Fruit fly (Drosophila melanogaster) whole organism, prepupa: Measurements from ENCODE around the gene Snmp1.

ENCODE experiments used
- Blimp-1 ChIP-seq: fragments of 200-800 bp; sonication (Bioruptor generic); optimal IDR thresholded peaks from 3 replicates; lab custom pipeline; 2017; ENCODE audit warnings: missing biosample characterization, missing genetic modification characterization, mild to moderate bottlenecking, moderate library complexity, missing genetic modification reagents
- CG10631 ChIP-seq: fragments of 200-800 bp; sonication (Bioruptor generic); optimal IDR thresholded peaks from 2 replicates; lab custom pipeline; 2016; ENCODE audit warnings: missing biosample characterization, missing genetic modification characterization
- CG10669 ChIP-seq: fragments of 200-800 bp; sonication (Bioruptor generic); optimal IDR thresholded peaks from 3 replicates; lab custom pipeline; 2018; ENCODE audit warnings: missing biosample characterization, mild to moderate bottlenecking, missing genetic modification characterization, moderate library complexity
- CG11294 ChIP-seq: fragments of 200-800 bp; sonication (Bioruptor generic); IDR thresholded peaks from 2 replicates; pipeline ENCODE4 v1.3.6; 2022; ENCODE audit warnings: missing biosample characterization, missing genetic modification characterization
- CG11762 ChIP-seq: fragments of 200-800 bp; sonication (Bioruptor generic); optimal IDR thresholded peaks from 3 replicates; lab custom pipeline; 2016; ENCODE audit warnings: missing biosample characterization, missing genetic modification characterization; ENCODE audit not compliant: insufficient read depth
- CG11902 ChIP-seq: fragments of 200-800 bp; sonication (Bioruptor generic); optimal IDR thresholded peaks from 3 replicates; lab custom pipeline; 2016; ENCODE audit warnings: missing biosample characterization, missing genetic modification characterization
- CG15336 ChIP-seq: fragments of 200-800 bp; sonication (Bioruptor generic); IDR thresholded peaks from 2 replicates; pipeline ENCODE4 v1.3.6; 2022; ENCODE audit warnings: missing biosample characterization, missing genetic modification characterization
- CG1621 ChIP-seq: fragments of 200-800 bp; sonication (Bioruptor generic); optimal IDR thresholded peaks from 3 replicates; lab custom pipeline; 2018; ENCODE audit warnings: missing biosample characterization, mild to moderate bottlenecking, missing genetic modification characterization
- CG16779 ChIP-seq: fragments of 200-800 bp; sonication (Bioruptor generic); optimal IDR thresholded peaks from 3 replicates; lab custom pipeline; 2017; ENCODE audit warnings: missing biosample characterization, mild to moderate bottlenecking, missing genetic modification characterization
- CG3032 ChIP-seq: fragments of 200-800 bp; optimal IDR thresholded peaks from 2 replicates; lab custom pipeline; 2019; ENCODE audit warnings: missing biosample characterization, mild to moderate bottlenecking, missing genetic modification characterization, moderate library complexity
- CG31627 ChIP-seq: fragments of 200-800 bp; sonication (Bioruptor generic); optimal IDR thresholded peaks from 3 replicates; lab custom pipeline; 2016; ENCODE audit warnings: missing biosample characterization, missing genetic modification characterization
- CG32006 ChIP-seq: fragments of 200-800 bp; sonication (Bioruptor generic); optimal IDR thresholded peaks from 3 replicates; lab custom pipeline; 2017; ENCODE audit warnings: missing biosample characterization, mild to moderate bottlenecking, missing genetic modification characterization
- CG34406 ChIP-seq: fragments of 200-800 bp; sonication (Bioruptor generic); optimal IDR thresholded peaks from 3 replicates; lab custom pipeline; 2016; ENCODE audit warnings: missing biosample characterization, missing genetic modification characterization
- CG3919 ChIP-seq: fragments of 200-800 bp; sonication (Bioruptor generic); optimal IDR thresholded peaks from 3 replicates; lab custom pipeline; 2016; ENCODE audit warnings: missing biosample characterization, missing genetic modification characterization
- CG4318 ChIP-seq: fragments of 200-800 bp; sonication (Bioruptor generic); optimal IDR thresholded peaks from 3 replicates; lab custom pipeline; 2017; ENCODE audit warnings: missing biosample characterization, mild to moderate bottlenecking, missing genetic modification characterization
- CG6276 ChIP-seq: fragments of 200-800 bp; sonication (Bioruptor generic); optimal IDR thresholded peaks from 2 replicates; lab custom pipeline; 2017; ENCODE audit warnings: missing biosample characterization, mild to moderate bottlenecking, missing genetic modification characterization
- CG6792 ChIP-seq: fragments of 200-800 bp; sonication (Bioruptor generic); optimal IDR thresholded peaks from 3 replicates; lab custom pipeline; 2016; ENCODE audit warnings: missing biosample characterization, missing genetic modification characterization
- CG6808 ChIP-seq: fragments of 200-800 bp; sonication (Bioruptor generic); optimal IDR thresholded peaks from 3 replicates; lab custom pipeline; 2017; ENCODE audit warnings: missing biosample characterization, missing genetic modification characterization, mild to moderate bottlenecking, moderate library complexity, missing genetic modification reagents
- CG6854 ChIP-seq: fragments of 200-800 bp; sonication (Bioruptor generic); optimal IDR thresholded peaks from 2 replicates; lab custom pipeline; 2017; ENCODE audit warnings: missing biosample characterization, mild to moderate bottlenecking, missing genetic modification characterization
- CG7368 ChIP-seq: fragments of 200-800 bp; sonication (Bioruptor generic); optimal IDR thresholded peaks from 3 replicates; lab custom pipeline; 2016; ENCODE audit warnings: missing biosample characterization, missing genetic modification characterization
- CG8119 ChIP-seq: fragments of 200-800 bp; sonication (Bioruptor generic); IDR thresholded peaks from 3 replicates; pipeline ENCODE4 v1.3.6; 2022; ENCODE audit warnings: missing biosample characterization, missing genetic modification characterization
- CG8319 ChIP-seq: fragments of 200-800 bp; sonication (Bioruptor generic); optimal IDR thresholded peaks from 3 replicates; lab custom pipeline; 2016; ENCODE audit warnings: missing biosample characterization, missing genetic modification characterization
- CG8632 ChIP-seq: fragments of 200-800 bp; sonication (Bioruptor generic); optimal IDR thresholded peaks from 3 replicates; lab custom pipeline; 2016; ENCODE audit warnings: missing biosample characterization, missing genetic modification characterization
- CG9139 ChIP-seq: fragments of 200-800 bp; sonication (Bioruptor generic); optimal IDR thresholded peaks from 3 replicates; lab custom pipeline; 2017; ENCODE audit warnings: missing biosample characterization, mild to moderate bottlenecking, missing genetic modification characterization
- Eip75B ChIP-seq: fragments of 200-800 bp; sonication (Bioruptor generic); optimal IDR thresholded peaks from 3 replicates; lab custom pipeline; 2016; ENCODE audit warnings: missing biosample characterization, missing genetic modification characterization
- Eip78C ChIP-seq: fragments of 200-800 bp; sonication (Bioruptor generic); peaks from one replicate; lab custom pipeline; 2016; ENCODE audit warnings: missing biosample characterization, missing genetic modification characterization
- Eip93F ChIP-seq: fragments of 200-800 bp; sonication (Bioruptor generic); optimal IDR thresholded peaks from 2 replicates; lab custom pipeline; 2016; ENCODE audit warnings: missing biosample characterization, mild to moderate bottlenecking, missing genetic modification characterization
- Ets21C ChIP-seq: fragments of 200-800 bp; sonication (Bioruptor generic); optimal IDR thresholded peaks from 3 replicates; lab custom pipeline; 2016; ENCODE audit warnings: missing biosample characterization, missing genetic modification characterization
- Ets96B ChIP-seq: fragments of 200-800 bp; optimal IDR thresholded peaks from 2 replicates; lab custom pipeline; 2019; ENCODE audit warnings: missing biosample characterization, mild to moderate bottlenecking, missing genetic modification characterization, moderate library complexity
- Gug ChIP-seq: fragments of 200-800 bp; sonication (Bioruptor generic); IDR thresholded peaks from 2 replicates; pipeline ENCODE4 v1.3.6; 2022; ENCODE audit warnings: missing biosample characterization, missing genetic modification characterization
- Hr38 ChIP-seq: sonication (Bioruptor generic); optimal IDR thresholded peaks from 2 replicates; lab custom pipeline; 2016; ENCODE audit warnings: missing biosample characterization, missing genetic modification characterization
- Hr39 ChIP-seq: fragments of 200-800 bp; sonication (Bioruptor generic); optimal IDR thresholded peaks from 2 replicates; lab custom pipeline; 2016; ENCODE audit warnings: missing biosample characterization, missing genetic modification characterization
- Lpt ChIP-seq: fragments of 200-800 bp; sonication (Bioruptor generic); optimal IDR thresholded peaks from 3 replicates; lab custom pipeline; 2016; ENCODE audit warnings: missing biosample characterization, missing genetic modification characterization
- Met ChIP-seq: fragments of 200-800 bp; sonication (Bioruptor generic); optimal IDR thresholded peaks from 3 replicates; lab custom pipeline; 2016; ENCODE audit warnings: missing biosample characterization, missing genetic modification characterization
- OdsH ChIP-seq: fragments of 200-800 bp; sonication (Bioruptor generic); optimal IDR thresholded peaks from 3 replicates; lab custom pipeline; 2016; ENCODE audit warnings: missing biosample characterization, missing genetic modification characterization
- Sox102F ChIP-seq: fragments of 200-800 bp; sonication (Bioruptor generic); optimal IDR thresholded peaks from 2 replicates; lab custom pipeline; 2016; ENCODE audit warnings: missing biosample characterization, mild to moderate bottlenecking, missing genetic modification characterization
- Sox15 ChIP-seq: fragments of 200-800 bp; sonication (Bioruptor generic); optimal IDR thresholded peaks from 3 replicates; lab custom pipeline; 2016; ENCODE audit warnings: missing biosample characterization, missing genetic modification characterization
- acj6 ChIP-seq: fragments of 200-800 bp; sonication (Bioruptor generic); optimal IDR thresholded peaks from 3 replicates; lab custom pipeline; 2016; ENCODE audit warnings: missing biosample characterization, missing genetic modification characterization
- cyc ChIP-seq: fragments of 200-800 bp; sonication (Bioruptor generic); optimal IDR thresholded peaks from 3 replicates; lab custom pipeline; 2016; ENCODE audit warnings: missing biosample characterization, missing genetic modification characterization
- dac ChIP-seq: fragments of 200-800 bp; sonication (Bioruptor generic); optimal IDR thresholded peaks from 2 replicates; lab custom pipeline; 2017; ENCODE audit warnings: missing biosample characterization, mild to moderate bottlenecking, missing genetic modification characterization
- dsx ChIP-seq: fragments of 200-800 bp; optimal IDR thresholded peaks from 3 replicates; lab custom pipeline; 2019; ENCODE audit warnings: missing biosample characterization, mild to moderate bottlenecking, missing genetic modification characterization, moderate library complexity; ENCODE audit not compliant: poor library complexity, severe bottlenecking
- eg ChIP-seq: fragments of 200-800 bp; sonication (Bioruptor generic); IDR thresholded peaks from 3 replicates; pipeline ENCODE4 v1.3.6; 2022; ENCODE audit warnings: missing biosample characterization, missing genetic modification characterization
- esn ChIP-seq: fragments of 200-800 bp; sonication (Bioruptor generic); optimal IDR thresholded peaks from 2 replicates; lab custom pipeline; 2016; ENCODE audit warnings: missing biosample characterization, mild to moderate bottlenecking, missing genetic modification characterization, moderate library complexity
- fd59A ChIP-seq: fragments of 200-800 bp; sonication (Bioruptor generic); optimal IDR thresholded peaks from 2 replicates; lab custom pipeline; 2017; ENCODE audit warnings: missing biosample characterization, mild to moderate bottlenecking, missing genetic modification characterization, missing genetic modification reagents
- fd85E ChIP-seq: fragments of 200-800 bp; sonication (Bioruptor generic); optimal IDR thresholded peaks from 3 replicates; lab custom pipeline; 2016; ENCODE audit warnings: missing biosample characterization, missing genetic modification characterization
- fkh ChIP-seq: fragments of 200-800 bp; sonication (Bioruptor generic); optimal IDR thresholded peaks from 3 replicates; lab custom pipeline; 2017; ENCODE audit warnings: missing biosample characterization, mild to moderate bottlenecking, missing genetic modification characterization, moderate library complexity
- lz ChIP-seq: fragments of 200-800 bp; sonication (Bioruptor generic); optimal IDR thresholded peaks from 3 replicates; lab custom pipeline; 2016; ENCODE audit warnings: missing biosample characterization, missing genetic modification characterization
- pdm3 ChIP-seq: fragments of 200-800 bp; sonication (Bioruptor generic); optimal IDR thresholded peaks from 3 replicates; lab custom pipeline; 2016; ENCODE audit warnings: missing biosample characterization, missing genetic modification characterization
- salr ChIP-seq, 2 experiments: fragments of 200-800 bp; sonication (Bioruptor generic); optimal IDR thresholded peaks; 3 replicates each; lab custom pipeline; 2016 to 2018; ENCODE audit warnings: missing biosample characterization in 2 of 2, missing genetic modification characterization in 2 of 2, mild to moderate bottlenecking in 1 of 2
- spab ChIP-seq: fragments of 200-800 bp; sonication (Bioruptor generic); optimal IDR thresholded peaks from 2 replicates; lab custom pipeline; 2017; ENCODE audit warnings: missing biosample characterization, mild to moderate bottlenecking, missing genetic modification characterization, missing genetic modification reagents
- svp ChIP-seq: fragments of 200-800 bp; sonication (Bioruptor generic); peaks from one replicate; lab custom pipeline; 2016; ENCODE audit warnings: missing biosample characterization, missing genetic modification characterization
- vri ChIP-seq: fragments of 200-800 bp; sonication (Bioruptor generic); optimal IDR thresholded peaks from 3 replicates; lab custom pipeline; 2016; ENCODE audit warnings: missing biosample characterization, mild to moderate bottlenecking, missing genetic modification characterization

Gene Snmp1

DNA sequence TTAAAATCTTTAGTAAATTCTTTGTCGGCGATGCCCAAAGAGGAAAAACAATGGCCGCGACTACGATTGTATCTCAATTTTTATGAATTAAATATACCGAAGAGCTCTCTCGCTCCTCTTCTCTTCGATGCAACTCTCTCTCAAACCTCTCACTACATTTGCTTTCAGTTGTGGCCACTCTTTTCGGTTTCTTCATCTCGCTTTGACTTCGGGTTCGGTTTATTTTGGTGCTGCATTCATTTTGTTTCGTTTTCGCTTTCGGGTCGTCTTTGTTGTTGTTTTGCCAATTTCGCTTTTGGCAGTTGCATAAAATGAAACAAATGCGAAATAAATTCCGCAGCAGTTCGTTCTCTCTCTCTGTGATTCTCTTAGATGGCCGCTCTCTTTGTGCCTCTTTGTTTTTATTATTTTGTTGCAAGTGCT is 15.1 kb downstream of the Snmp1 start:
- TF ChIP-seq svp (GFP tag; lab: Kevin White, UChicago) (peak; percentile 37), CG10631 (GFP tag; lab: Kevin White, UChicago) (no peak), CG34406 (GFP tag; lab: Kevin White, UChicago) (peak; percentile 84), Eip75B (peak; percentile 40), vri (GFP tag; lab: Kevin White, UChicago) (peak; percentile 92), CG31627 (GFP tag; lab: Kevin White, UChicago) (no peak), CG9139 (peak; percentile 91), CG32006 (GFP tag; lab: Kevin White, UChicago) (peak; percentile 62), CG6792 (GFP tag; lab: Kevin White, UChicago) (peak; percentile 51), CG1621 (tag; lab: Kevin White, UChicago) (peak; percentile 79), pdm3 (GFP tag; lab: Kevin White, UChicago) (peak; percentile 39), salr (GFP tag; optimal IDR thresholded peaks at IDR 0.05; lab: Kevin White, UChicago) (peak; percentile 47 to 75), Gug (no peak), Ets21C (GFP tag; lab: Kevin White, UChicago) (no peak), fd59A (peak; percentile 17), Eip93F (peak; percentile 91), dac (GFP tag; lab: Kevin White, UChicago) (peak; percentile 69), CG16779 (tag; lab: Kevin White, UChicago) (peak; percentile 96), Sox102F (GFP tag; lab: Kevin White, UChicago) (peak; percentile 87), Sox15 (no peak), Eip78C (GFP tag; lab: Kevin White, UChicago) (peak; percentile 91), CG8632 (GFP tag; lab: Kevin White, UChicago) (peak; percentile 75), CG6854 (peak; percentile 97), CG11762 (GFP tag; lab: Kevin White, UChicago) (peak; percentile 53), CG11902 (GFP tag; lab: Kevin White, UChicago) (no peak), Met (GFP tag; lab: Kevin White, UChicago) (peak; percentile 50), CG3919 (GFP tag; lab: Kevin White, UChicago) (peak; percentile 77), fd85E (peak; percentile 79), CG15336 (GFP tag; lab: Robert Waterston, UW) (peak; percentile 95), CG8319 (GFP tag; lab: Kevin White, UChicago) (peak; percentile 40), CG6808 (GFP tag; lab: Kevin White, UChicago) (peak; percentile 93), CG7368 (peak; percentile 73), CG4318 (no peak), dsx (peak; percentile 91), Blimp-1 (GFP tag; lab: Kevin White, UChicago) (peak; percentile 76), CG3032 (tag; lab: Kevin White, UChicago) (peak; percentile 69), fkh (no peak), spab (GFP tag; lab: Kevin White, UChicago) (peak; percentile 56), Lpt (GFP tag; lab: Kevin White, UChicago) (peak; percentile 87), lz (GFP tag; lab: Kevin White, UChicago) (no peak), OdsH (GFP tag; lab: Kevin White, UChicago) (peak; percentile 39), Ets96B (peak; percentile 76), eg (GFP tag; lab: Robert Waterston, UW) (peak; percentile 95), CG8119 (peak; percentile 94), acj6 (GFP tag; lab: Kevin White, UChicago) (peak; percentile 35), esn (GFP tag; lab: Kevin White, UChicago) (peak; percentile 59), cyc (GFP tag; lab: Kevin White, UChicago) (no peak), CG11294 (peak; percentile 56; the same call in 1 of the 2 replicates), CG10669 (peak; percentile 76), Hr38 (GFP tag; lab: Kevin White, UChicago) (no peak), Hr39 (GFP tag; lab: Kevin White, UChicago) (no peak), CG6276 (GFP tag; lab: Kevin White, UChicago) (peak; percentile 98)
